Fruit fly (Drosophila melanogaster) whole organism, embryonic: ENCODE results near the gene CG18428.

ENCODE experiments used
- Awh ChIP-seq: fragments of 200-800 bp; sonication (Bioruptor generic); IDR thresholded peaks from 2 replicates; pipeline ENCODE4, ENCODE4 v1.3.6; 2022; ENCODE audit warnings: missing biosample characterization, missing genetic modification characterization
- B-H2 ChIP-seq: fragments of 200-800 bp; sonication (Bioruptor generic); optimal IDR thresholded peaks from 2 replicates; lab custom pipeline; 2018; ENCODE audit warnings: missing biosample characterization, mild to moderate bottlenecking, missing genetic modification characterization
- Blimp-1 ChIP-seq: fragments of 200-800 bp; sonication (Bioruptor generic); optimal IDR thresholded peaks from 3 replicates; lab custom pipeline; 2018; ENCODE audit warnings: missing biosample characterization, missing genetic modification characterization, mild to moderate bottlenecking, moderate library complexity, missing genetic modification reagents
- CG10462 ChIP-seq: fragments of 200-800 bp; sonication (Bioruptor generic); optimal IDR thresholded peaks from 2 replicates; lab custom pipeline; 2016; ENCODE audit warnings: missing biosample characterization, missing genetic modification characterization
- CG10565 ChIP-seq: fragments of 200-800 bp; sonication (Bioruptor generic); optimal IDR thresholded peaks from 3 replicates; lab custom pipeline; 2016; ENCODE audit warnings: missing biosample characterization, mild to moderate bottlenecking, missing genetic modification characterization
- CG11398 ChIP-seq: fragments of 200-800 bp; sonication (Bioruptor generic); optimal IDR thresholded peaks from 2 replicates; lab custom pipeline; 2016; ENCODE audit warnings: missing biosample characterization, missing genetic modification characterization
- CG11696 ChIP-seq: fragments of 200-800 bp; sonication (Bioruptor generic); IDR thresholded peaks from 2 replicates; pipeline ENCODE4 v1.3.6; 2022; ENCODE audit warnings: missing biosample characterization, missing genetic modification characterization
- CG12942 ChIP-seq: fragments of 200-800 bp; sonication (Bioruptor generic); optimal IDR thresholded peaks from 3 replicates; lab custom pipeline; 2016; ENCODE audit warnings: missing biosample characterization, missing genetic modification characterization
- CG14050 ChIP-seq: fragments of 200-800 bp; sonication (Bioruptor generic); IDR thresholded peaks from 3 replicates; pipeline ENCODE4 v1.3.6; 2022; ENCODE audit warnings: missing biosample characterization, missing genetic modification characterization
- CG15601 ChIP-seq: fragments of 200-800 bp; sonication (Bioruptor generic); optimal IDR thresholded peaks from 3 replicates; lab custom pipeline; 2019; ENCODE audit warnings: missing biosample characterization, mild to moderate bottlenecking, missing genetic modification characterization, moderate library complexity
- CG16779 ChIP-seq: fragments of 200-800 bp; sonication (Bioruptor generic); IDR thresholded peaks from 2 replicates; pipeline ENCODE4 v1.3.6; 2022; ENCODE audit warnings: missing biosample characterization, missing genetic modification characterization
- CG16815 ChIP-seq: fragments of 200-800 bp; sonication (Bioruptor generic); optimal IDR thresholded peaks from 3 replicates; lab custom pipeline; 2017; ENCODE audit warnings: missing biosample characterization, mild to moderate bottlenecking, missing genetic modification characterization
- CG18599 ChIP-seq: fragments of 200-800 bp; sonication (Bioruptor generic); optimal IDR thresholded peaks from 3 replicates; lab custom pipeline; 2017; ENCODE audit warnings: missing biosample characterization, missing genetic modification characterization, mild to moderate bottlenecking, moderate library complexity, missing genetic modification reagents
- CG2120 ChIP-seq: fragments of 200-800 bp; sonication (Bioruptor generic); optimal IDR thresholded peaks from 3 replicates; lab custom pipeline; 2016; ENCODE audit warnings: missing biosample characterization, missing genetic modification characterization
- CG3407 ChIP-seq: fragments of 200-800 bp; sonication (Bioruptor generic); optimal IDR thresholded peaks from 2 replicates; lab custom pipeline; 2018; ENCODE audit warnings: missing biosample characterization, mild to moderate bottlenecking, missing genetic modification characterization
- CG34376 ChIP-seq: fragments of 200-800 bp; sonication (Bioruptor generic); optimal IDR thresholded peaks from 2 replicates; lab custom pipeline; 2018; ENCODE audit warnings: missing biosample characterization, mild to moderate bottlenecking, missing genetic modification characterization
- CG4282 ChIP-seq: fragments of 200-800 bp; sonication (Bioruptor generic); optimal IDR thresholded peaks from 2 replicates; lab custom pipeline; 2016; ENCODE audit warnings: missing biosample characterization, missing genetic modification characterization
- CG5245 ChIP-seq: fragments of 200-800 bp; sonication (Bioruptor generic); optimal IDR thresholded peaks from 3 replicates; lab custom pipeline; 2016; ENCODE audit warnings: missing biosample characterization, missing genetic modification characterization
- CG6765 ChIP-seq: fragments of 200-800 bp; sonication (Bioruptor generic); optimal IDR thresholded peaks from 3 replicates; lab custom pipeline; 2017; ENCODE audit warnings: missing biosample characterization, mild to moderate bottlenecking, missing genetic modification characterization
- Dad ChIP-seq: fragments of 200-800 bp; sonication (Bioruptor generic); optimal IDR thresholded peaks from 3 replicates; lab custom pipeline; 2016; ENCODE audit warnings: missing biosample characterization, missing genetic modification characterization
- Dip3 ChIP-seq: fragments of 200-800 bp; sonication (Bioruptor generic); optimal IDR thresholded peaks from 3 replicates; lab custom pipeline; 2016; ENCODE audit warnings: missing biosample characterization, missing genetic modification characterization
- Dll ChIP-seq: fragments of 200-800 bp; sonication (Bioruptor generic); IDR thresholded peaks from 4 replicates; pipeline ENCODE4 v1.3.6; 2022; ENCODE audit warnings: missing biosample characterization, missing genetic modification characterization; ENCODE audit not compliant: partially characterized antibody
- Ets97D ChIP-seq: fragments of 200-800 bp; sonication (Bioruptor generic); optimal IDR thresholded peaks from 3 replicates; lab custom pipeline; 2016; ENCODE audit warnings: missing biosample characterization, missing genetic modification characterization
- Fer2 ChIP-seq: fragments of 200-800 bp; sonication (Bioruptor generic); optimal IDR thresholded peaks from 2 replicates; lab custom pipeline; 2018; ENCODE audit warnings: missing biosample characterization, mild to moderate bottlenecking, missing genetic modification characterization, moderate library complexity
- HLH4C ChIP-seq: fragments of 200-800 bp; sonication (Bioruptor generic); IDR thresholded peaks from 3 replicates; pipeline ENCODE4 v1.3.6; 2022; ENCODE audit warnings: missing biosample characterization, missing genetic modification characterization; ENCODE audit not compliant: partially characterized antibody
- Hmx ChIP-seq: fragments of 200-800 bp; sonication (Bioruptor generic); optimal IDR thresholded peaks from 2 replicates; lab custom pipeline; 2016; ENCODE audit warnings: missing biosample characterization, missing genetic modification characterization
- MESR4 ChIP-seq: fragments of 200-800 bp; sonication (Bioruptor generic); optimal IDR thresholded peaks from 2 replicates; lab custom pipeline; 2018; ENCODE audit warnings: missing biosample characterization, mild to moderate bottlenecking, missing genetic modification characterization, moderate library complexity
- NFAT ChIP-seq: fragments of 200-800 bp; sonication (Bioruptor generic); IDR thresholded peaks from 2 replicates; pipeline ENCODE4 v1.3.6; 2022; ENCODE audit warnings: missing biosample characterization, missing genetic modification characterization
- Nf-YB ChIP-seq: fragments of 200-800 bp; sonication (Bioruptor generic); optimal IDR thresholded peaks from 3 replicates; lab custom pipeline; 2019; ENCODE audit warnings: missing biosample characterization, mild to moderate bottlenecking, missing genetic modification characterization, moderate library complexity
- Oli ChIP-seq: fragments of 200-800 bp; sonication (Bioruptor generic); optimal IDR thresholded peaks from 2 replicates; lab custom pipeline; 2018; ENCODE audit warnings: missing biosample characterization, mild to moderate bottlenecking, missing genetic modification characterization, moderate library complexity
- ac ChIP-seq: fragments of 200-800 bp; sonication (Bioruptor generic); optimal IDR thresholded peaks from 3 replicates; lab custom pipeline; 2017; ENCODE audit warnings: missing biosample characterization, mild to moderate bottlenecking, missing genetic modification characterization
- ap ChIP-seq: fragments of 200-800 bp; sonication (Bioruptor generic); IDR thresholded peaks from 2 replicates; pipeline ENCODE4 v1.3.6; 2022; ENCODE audit warnings: missing biosample characterization, missing genetic modification characterization
- br ChIP-seq: fragments of >200 bp; optimal IDR thresholded peaks from 2 replicates; lab custom pipeline; 2017
- chn ChIP-seq: fragments of 200-800 bp; sonication (Bioruptor generic); optimal IDR thresholded peaks from 2 replicates; lab custom pipeline; 2016; ENCODE audit warnings: missing biosample characterization, missing genetic modification characterization
- danr ChIP-seq: fragments of 200-800 bp; sonication (Bioruptor generic); IDR thresholded peaks from 2 replicates; pipeline ENCODE4 v1.3.6; 2022; ENCODE audit warnings: missing biosample characterization, missing genetic modification characterization
- ems ChIP-seq: fragments of 200-800 bp; sonication (Bioruptor generic); optimal IDR thresholded peaks from 3 replicates; lab custom pipeline; 2016; ENCODE audit warnings: missing biosample characterization, missing genetic modification characterization
- eve ChIP-seq, 2 experiments: fragments of >200 bp; optimal IDR thresholded peaks; 2 replicates each; lab custom pipeline; 2017; ENCODE audit warnings: missing biosample characterization in 2 of 2, missing genetic modification characterization in 2 of 2
- fd96Cb ChIP-seq: fragments of 200-800 bp; sonication (Bioruptor generic); optimal IDR thresholded peaks from 2 replicates; lab custom pipeline; 2018; ENCODE audit warnings: missing biosample characterization, mild to moderate bottlenecking, missing genetic modification characterization, moderate library complexity
- gfzf ChIP-seq: fragments of 200-800 bp; sonication (Bioruptor generic); optimal IDR thresholded peaks from 2 replicates; lab custom pipeline; 2016; ENCODE audit warnings: missing biosample characterization, mild to moderate bottlenecking, missing genetic modification characterization, moderate library complexity
- hb ChIP-seq: fragments of 200-800 bp; sonication (Bioruptor generic); IDR thresholded peaks from 3 replicates; pipeline ENCODE4 v1.3.6; 2022; ENCODE audit warnings: missing biosample characterization, missing genetic modification characterization; ENCODE audit not compliant: partially characterized antibody
- jigr1 ChIP-seq: fragments of 200-800 bp; sonication (Bioruptor generic); IDR thresholded peaks from 3 replicates; pipeline ENCODE4 v1.3.6; 2022; ENCODE audit warnings: missing biosample characterization, missing genetic modification characterization
- nom ChIP-seq: fragments of 200-800 bp; sonication (Bioruptor generic); optimal IDR thresholded peaks from 2 replicates; lab custom pipeline; 2017; ENCODE audit warnings: missing biosample characterization, missing genetic modification characterization, mild to moderate bottlenecking, moderate library complexity, missing genetic modification reagents
- pan ChIP-seq, 4 experiments: fragments of >200 bp in 3 of 4; fragments of 200-800 bp in 1 of 4; sonication (Bioruptor generic) in 1 of 4; optimal IDR thresholded peaks in 3 of 4; IDR thresholded peaks in 1 of 4; 2 replicates each; pipeline versions ENCODE4 v1.3.6 to Lab custom; 2017 to 2022; ENCODE audit warnings: missing biosample characterization in 2 of 4, missing genetic modification characterization in 2 of 4, mixed read lengths in 1 of 4
- peb ChIP-seq: fragments of 200-800 bp; sonication (Bioruptor generic); IDR thresholded peaks from 2 replicates; pipeline ENCODE4 v1.3.6; 2022; ENCODE audit warnings: missing biosample characterization, missing genetic modification characterization
- pho ChIP-seq: fragments of 200-800 bp; sonication (Bioruptor generic); optimal IDR thresholded peaks from 2 replicates; lab custom pipeline; 2016; ENCODE audit warnings: missing biosample characterization, missing genetic modification characterization
- psq ChIP-seq: fragments of 200-800 bp; sonication (Bioruptor generic); optimal IDR thresholded peaks from 2 replicates; lab custom pipeline; 2017; ENCODE audit warnings: missing biosample characterization, missing genetic modification characterization
- tll ChIP-seq, 2 experiments: fragments of 200-800 bp in 1 of 2; fragments of >200 bp in 1 of 2; sonication (Bioruptor generic) in 1 of 2; optimal IDR thresholded peaks; 2 replicates each; lab custom pipeline; 2017 to 2019; ENCODE audit warnings: missing biosample characterization in 2 of 2, missing genetic modification characterization in 2 of 2, mild to moderate bottlenecking in 1 of 2, moderate library complexity in 1 of 2
- yki ChIP-seq: fragments of >200 bp; optimal IDR thresholded peaks from 3 replicates; lab custom pipeline; 2018
- z ChIP-seq: fragments of 200-800 bp; sonication (Bioruptor generic); IDR thresholded peaks from 3 replicates; pipeline ENCODE4 v1.3.6; 2022; ENCODE audit warnings: missing biosample characterization, missing genetic modification characterization
- zen ChIP-seq: fragments of 200-800 bp; sonication (Bioruptor generic); optimal IDR thresholded peaks from 3 replicates; lab custom pipeline; 2018; ENCODE audit warnings: missing biosample characterization, mild to moderate bottlenecking, missing genetic modification characterization, moderate library complexity

Gene CG18428

DNA sequence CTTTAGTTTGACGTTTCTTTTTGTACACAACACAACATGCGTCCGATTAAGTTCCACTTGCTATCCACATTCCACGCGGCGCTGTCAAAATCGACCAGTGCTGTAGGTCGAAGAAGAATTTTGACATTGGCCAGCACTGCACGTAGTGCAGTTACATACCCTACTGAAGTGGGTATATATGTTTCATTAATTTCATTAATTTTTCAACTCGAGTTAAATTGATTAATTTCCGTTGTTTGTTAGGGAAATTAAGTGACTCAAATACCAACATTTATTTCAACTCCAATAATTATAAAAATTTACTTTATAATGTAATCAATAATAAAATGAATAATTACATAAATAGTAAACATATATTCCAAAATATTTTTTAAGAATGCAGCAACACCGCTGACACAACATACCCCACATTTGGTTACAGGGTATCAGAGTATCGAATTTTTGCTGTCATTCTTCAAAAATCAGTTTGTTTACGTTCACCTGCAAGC, at the start of gene CG18428, which contains the start of gene eIF4EHP (continued):
- TF ChIP-seq CG34376 (GFP tag; lab: Kevin White, UChicago) (peak; percentile 98), pho (GFP tag; lab: Kevin White, UChicago) (peak; percentile 88), CG11696 (GFP tag; lab: Robert Waterston, UW) (peak; percentile 94), peb (GFP tag; lab: Robert Waterston, UW) (no peak; the same call in none of the 2 replicates), CG5245 (GFP tag; lab: Kevin White, UChicago) (peak; percentile 96), Nf-YB (GFP tag; lab: Kevin White, UChicago) (peak; percentile 92), CG10565 (GFP tag; lab: Kevin White, UChicago) (peak; percentile 85), NFAT (GFP tag; lab: Robert Waterston, UW) (peak; percentile 98), pan (optimal IDR thresholded peaks at IDR 0.05; lab: Kevin White, UChicago) (peak in 1 of 2 experiments; percentile 73), pan (GFP tag; optimal IDR thresholded peaks at IDR 0.05 in 1 of 2, IDR thresholded peaks at IDR 0.05 in 1 of 2) (peak in 1 of 2 experiments; percentile 73), Fer2 (tag; lab: Kevin White, UChicago) (peak; percentile 100), CG4282 (no peak), B-H2 (GFP tag; lab: Kevin White, UChicago) (peak; percentile 100), Awh (GFP tag; lab: Robert Waterston, UW) (no peak; the same call in none of the 2 replicates), CG11398 (GFP tag; lab: Kevin White, UChicago) (peak; percentile 79), chn (GFP tag; lab: Kevin White, UChicago) (peak; percentile 88), fd96Cb (tag; lab: Kevin White, UChicago) (peak; percentile 99), Ets97D (GFP tag; lab: Kevin White, UChicago) (peak; percentile 84), ems (GFP tag; lab: Kevin White, UChicago) (peak; percentile 86), z (GFP tag; lab: Robert Waterston, UW) (no peak), tll (GFP tag; optimal IDR thresholded peaks at IDR 0.05; lab: Kevin White, UChicago) (peak in 1 of 2 experiments; percentile 55), CG2120 (GFP tag; lab: Kevin White, UChicago) (peak; percentile 98), CG12942 (GFP tag; lab: Kevin White, UChicago) (peak; percentile 99), hb (GFP tag; lab: Robert Waterston, UW) (no peak), danr (no peak), CG16779 (GFP tag; lab: Robert Waterston, UW) (no peak), zen (peak; percentile 99), Dip3 (GFP tag; lab: Kevin White, UChicago) (peak; percentile 89), Hmx (peak; percentile 76), nom (peak; percentile 99), jigr1 (GFP tag; lab: Robert Waterston, UW) (no peak; the same call in 2 of the 3 replicates), CG6765 (GFP tag; lab: Kevin White, UChicago) (peak; percentile 98), gfzf (GFP tag; lab: Kevin White, UChicago) (peak; percentile 21), CG18599 (GFP tag; lab: Kevin White, UChicago) (peak; percentile 100), eve (GFP tag; optimal IDR thresholded peaks at IDR 0.05; lab: Kevin White, UChicago) (no peak), Oli (tag; lab: Kevin White, UChicago) (peak; percentile 99), br (lab: Kevin White, UChicago) (no peak), ac (GFP tag; lab: Kevin White, UChicago) (peak; percentile 96), CG10462 (GFP tag; lab: Kevin White, UChicago) (peak; percentile 97), CG16815 (GFP tag; lab: Kevin White, UChicago) (peak; percentile 99), CG15601 (tag; lab: Kevin White, UChicago) (peak; percentile 99), Dad (GFP tag; lab: Kevin White, UChicago) (peak; percentile 81), MESR4 (GFP tag; lab: Kevin White, UChicago) (peak; percentile 64), CG3407 (GFP tag; lab: Kevin White, UChicago) (peak; percentile 95), Dll (GFP tag; lab: Robert Waterston, UW) (no peak), ap (GFP tag; lab: Robert Waterston, UW) (no peak; the same call in 1 of the 2 replicates), Blimp-1 (GFP tag; lab: Kevin White, UChicago) (peak; percentile 98), HLH4C (GFP tag; lab: Robert Waterston, UW) (no peak), CG14050 (GFP tag; lab: Robert Waterston, UW) (no peak), yki (lab: Kevin White, UChicago) (no peak), psq (peak; percentile 96)
